Worm (Caenorhabditis elegans): Measurements from ENCODE around the gene C45G9.6.

C45G9.6 gene

ce11 chrIII:5077150-5077814 is 41.0 kb downstream of the C45G9.6 start, which contains the start of gene alh-1 (continued):
- TF ChIP-seq R02D3.7 (tag; optimal IDR thresholded peaks at IDR 0.05): no peak
- no peak for TF ChIP-seq nhr-12 (tag; optimal IDR thresholded peaks at IDR 0.05)
- TF ChIP-seq unc-39 (tag; optimal IDR thresholded peaks at IDR 0.05): no peak
- TF ChIP-seq lin-39 (tag; optimal IDR thresholded peaks at IDR 0.05): peak; percentile 9
- no peak for TF ChIP-seq nhr-77 (tag; optimal IDR thresholded peaks at IDR 0.05)
- TF ChIP-seq mdl-1 (tag; optimal IDR thresholded peaks at IDR 0.05): no peak
- TF ChIP-seq nhr-237 (tag; optimal IDR thresholded peaks at IDR 0.05): no peak
- no peak for TF ChIP-seq nhr-76 (tag; optimal IDR thresholded peaks at IDR 0.05)

- TF ChIP-seq aly-2 (tag; optimal IDR thresholded peaks at IDR 0.05): no peak
- TF ChIP-seq daf-12 (tag; optimal IDR thresholded peaks at IDR 0.05): no peak
- TF ChIP-seq fkh-2 (tag; optimal IDR thresholded peaks at IDR 0.05): no peak
- TF ChIP-seq pha-4 (tag; optimal IDR thresholded peaks at IDR 0.05): peak; percentile 93
- TF ChIP-seq nhr-23 (tag; optimal IDR thresholded peaks at IDR 0.05): peak; percentile 82
- peak; percentile 99 for TF ChIP-seq pqm-1 (tag; optimal IDR thresholded peaks at IDR 0.05)
- TF ChIP-seq unc-39 (tag; optimal IDR thresholded peaks at IDR 0.05): no peak
- no peak for TF ChIP-seq mml-1 (tag; optimal IDR thresholded peaks at IDR 0.05)
- TF ChIP-seq unc-62 (GFP tag; optimal IDR thresholded peaks at IDR 0.05): no peak
- TF ChIP-seq eor-1 (tag; optimal IDR thresholded peaks at IDR 0.05): no peak
- TF ChIP-seq fos-1 (tag; optimal IDR thresholded peaks at IDR 0.05): no peak
- TF ChIP-seq egl-5 (tag; optimal IDR thresholded peaks at IDR 0.05): no peak
- TF ChIP-seq lsy-12 (tag; optimal IDR thresholded peaks at IDR 0.05): no peak
- TF ChIP-seq elt-3 (tag; optimal IDR thresholded peaks at IDR 0.05): peak in 1 of 3 experiments; percentile 8
- TF ChIP-seq ama-1 (optimal IDR thresholded peaks at IDR 0.05): peak; percentile 26
- peak; percentile 60 for TF ChIP-seq nfya-1 (tag; optimal IDR thresholded peaks at IDR 0.05; ENCODE audit: insufficient read depth)
- TF ChIP-seq egl-27 (tag; optimal IDR thresholded peaks at IDR 0.05): no peak
- TF ChIP-seq mdl-1 (tag; optimal IDR thresholded peaks at IDR 0.05): peak; percentile 43
- TF ChIP-seq ztf-4 (tag; optimal IDR thresholded peaks at IDR 0.05): peak; percentile 25
- TF ChIP-seq lin-15B (tag; optimal IDR thresholded peaks at IDR 0.05): peak; percentile 6
- peak; percentile 37 for TF ChIP-seq nhr-11 (tag; optimal IDR thresholded peaks at IDR 0.05)
- peak; percentile 10 for TF ChIP-seq snpc-4 (tag; optimal IDR thresholded peaks at IDR 0.05)
- TF ChIP-seq nhr-237 (tag; optimal IDR thresholded peaks at IDR 0.05): no peak
- TF ChIP-seq ZK546.5 (tag; optimal IDR thresholded peaks at IDR 0.05): no peak
- TF ChIP-seq nhr-43 (tag; optimal IDR thresholded peaks at IDR 0.05; ENCODE audit: poor library complexity, severe bottlenecking): peak; percentile 81
- TF ChIP-seq nhr-28 (tag; optimal IDR thresholded peaks at IDR 0.05): no peak
- peak; percentile 93 for TF ChIP-seq elt-2 (tag; optimal IDR thresholded peaks at IDR 0.05)
- TF ChIP-seq elt-1 (tag; optimal IDR thresholded peaks at IDR 0.05): peak; percentile 7
- TF ChIP-seq jun-1 (tag; optimal IDR thresholded peaks at IDR 0.05): peak; percentile 78
- TF ChIP-seq hmg-11 (tag; optimal IDR thresholded peaks at IDR 0.05): no peak
- peak; percentile 81 for TF ChIP-seq skn-1 (tag; optimal IDR thresholded peaks at IDR 0.05)
These were observed 41.8 kb downstream of the C45G9.6 start for ce11 chrIII:5078062-5078461.

- TF ChIP-seq elt-2 (tag; optimal IDR thresholded peaks at IDR 0.05) (peak; percentile 65), mml-1 (tag; optimal IDR thresholded peaks at IDR 0.05) (no peak), lin-39 (tag; optimal IDR thresholded peaks at IDR 0.05) (peak; percentile 13), eor-1 (tag; optimal IDR thresholded peaks at IDR 0.05) (peak in 1 of 2 experiments; percentile 52), elt-3 (tag; optimal IDR thresholded peaks at IDR 0.05) (no peak), pqm-1 (tag; optimal IDR thresholded peaks at IDR 0.05) (peak; percentile 16), R02D3.7 (tag; optimal IDR thresholded peaks at IDR 0.05) (peak; percentile 60), lin-15B (tag; optimal IDR thresholded peaks at IDR 0.05) (peak; percentile 45), ztf-4 (tag; optimal IDR thresholded peaks at IDR 0.05) (peak; percentile 77), ama-1 (optimal IDR thresholded peaks at IDR 0.05) (peak; percentile 90), nhr-11 (tag; optimal IDR thresholded peaks at IDR 0.05) (peak; percentile 32), nhr-67 (tag; optimal IDR thresholded peaks at IDR 0.05) (no peak), hmg-11 (tag; optimal IDR thresholded peaks at IDR 0.05) (peak; percentile 91), nhr-77 (tag; optimal IDR thresholded peaks at IDR 0.05) (peak; percentile 33), jun-1 (tag; optimal IDR thresholded peaks at IDR 0.05) (peak; percentile 47), unc-39 (tag; optimal IDR thresholded peaks at IDR 0.05) (no peak), nhr-23 (tag; optimal IDR thresholded peaks at IDR 0.05) (peak; percentile 61), ceh-28 (tag; optimal IDR thresholded peaks at IDR 0.05) (peak; percentile 19), daf-12 (tag; optimal IDR thresholded peaks at IDR 0.05) (no peak), fos-1 (tag; optimal IDR thresholded peaks at IDR 0.05) (no peak), tbx-2 (tag; optimal IDR thresholded peaks at IDR 0.05) (peak; percentile 89), nhr-43 (tag; optimal IDR thresholded peaks at IDR 0.05; ENCODE audit: poor library complexity, severe bottlenecking) (peak; percentile 87), ceh-9 (tag; optimal IDR thresholded peaks at IDR 0.05) (no peak), nhr-25 (tag; optimal IDR thresholded peaks at IDR 0.05) (peak; percentile 42), nfya-1 (tag; optimal IDR thresholded peaks at IDR 0.05; ENCODE audit: insufficient read depth) (peak; percentile 69), fkh-10 (GFP tag; optimal IDR thresholded peaks at IDR 0.05) (peak; percentile 33), lsy-12 (tag; optimal IDR thresholded peaks at IDR 0.05) (peak; percentile 88), elt-1 (tag; optimal IDR thresholded peaks at IDR 0.05) (no peak), pha-4 (tag; optimal IDR thresholded peaks at IDR 0.05) (peak; percentile 49), ceh-82 (tag; optimal IDR thresholded peaks at IDR 0.05) (peak; percentile 81), snpc-4 (tag; optimal IDR thresholded peaks at IDR 0.05) (peak; percentile 99)
These were observed 44.7 kb downstream of the C45G9.6 start for ce11 chrIII:5080700-5081572.
